Worm (Caenorhabditis elegans): ENCODE results near the gene F16H6.8.

ce11 chrV:18167161-18167560, 48.9 kb downstream of the F16H6.8 start, which contains the start of gene C14A6.6:
- TF ChIP-seq unc-86 (tag; optimal IDR thresholded peaks at IDR 0.05) (no peak), pqm-1 (tag; optimal IDR thresholded peaks at IDR 0.05) (no peak), lin-15B (tag; optimal IDR thresholded peaks at IDR 0.05) (no peak), fos-1 (tag; optimal IDR thresholded peaks at IDR 0.05) (no peak), nhr-77 (tag; optimal IDR thresholded peaks at IDR 0.05) (no peak), nhr-237 (tag; optimal IDR thresholded peaks at IDR 0.05) (no peak), nhr-76 (tag; optimal IDR thresholded peaks at IDR 0.05) (no peak), tbx-2 (tag; optimal IDR thresholded peaks at IDR 0.05) (no peak), xbp-1 (tag; optimal IDR thresholded peaks at IDR 0.05) (no peak), unc-98 (GFP tag; IDR thresholded peaks at IDR 0.05) (no peak), ztf-4 (tag; optimal IDR thresholded peaks at IDR 0.05) (no peak), unc-62 (GFP tag; optimal IDR thresholded peaks at IDR 0.05) (no peak), lin-14 (GFP tag; optimal IDR thresholded peaks at IDR 0.05) (no peak)

Measured in whole organism, L1 larva.